5 worm cellular contexts compared by ENCODE assay signal in genomic region chrII:13016381-13016780, ce11.
TF ChIP-seq lines count a peak whose summit lies in the region.
"Not testable (repeated sequence)": the region's sequence is repeated elsewhere in the genome, so short reads cannot be mapped to it uniquely, and the experiment has no call there.

No protein-coding gene starts in this region.

TF ChIP-seq in whole organism, L1 larva, 84 proteins besides CTCF, POLR2A, EP300 and RAD21 (continues in another document):
- TF ChIP-seq xbp-1 (tag; optimal IDR thresholded peaks at IDR 0.05; lab: Kevin White, UChicago) (peak; percentile 73), mab-9 (GFP tag; IDR thresholded peaks at IDR 0.05; lab: Robert Waterston, UW) (peak; percentile 90), grh-1 (GFP tag; IDR thresholded peaks at IDR 0.05; lab: Robert Waterston, UW) (peak; percentile 94), lin-39 (tag; optimal IDR thresholded peaks at IDR 0.05; lab: Kevin White, UChicago) (peak; percentile 10), nhr-90 (tag; optimal IDR thresholded peaks at IDR 0.05; lab: Kevin White, UChicago; ENCODE audit: poor library complexity) (peak; percentile 66), nhr-71 (tag; optimal IDR thresholded peaks at IDR 0.05; lab: Kevin White, UChicago) (peak; percentile 83), dpl-1 (GFP tag; optimal IDR thresholded peaks at IDR 0.05; lab: Kevin White, UChicago) (peak in 2 of 3 experiments; percentile 0 to 14), jun-1 (tag; optimal IDR thresholded peaks at IDR 0.05; lab: Kevin White, UChicago) (peak; percentile 19), ztf-11 (tag; optimal IDR thresholded peaks at IDR 0.05; lab: Kevin White, UChicago) (peak in 1 of 2 experiments; percentile 21), swsn-7 (tag; optimal IDR thresholded peaks at IDR 0.05; lab: Kevin White, UChicago) (peak; percentile 97), nhr-20 (tag; optimal IDR thresholded peaks at IDR 0.05; lab: Kevin White, UChicago) (peak; percentile 38), snu-23 (GFP tag; optimal IDR thresholded peaks at IDR 0.05; lab: Kevin White, UChicago) (peak; percentile 51), zip-4 (GFP tag; optimal IDR thresholded peaks at IDR 0.05; lab: Kevin White, UChicago) (peak; percentile 0), fkh-8 (tag; optimal IDR thresholded peaks at IDR 0.05; lab: Kevin White, UChicago) (peak; percentile 59), lsy-2 (tag; optimal IDR thresholded peaks at IDR 0.05; lab: Kevin White, UChicago) (peak; percentile 40 to 49), unc-98 (GFP tag; IDR thresholded peaks at IDR 0.05; lab: Robert Waterston, UW) (peak; percentile 61)

TF ChIP-seq in whole organism, L3 larva, 47 proteins besides CTCF, POLR2A, EP300 and RAD21:
- peak; percentile 30 for TF ChIP-seq tbx-2 (tag; optimal IDR thresholded peaks at IDR 0.05; lab: Kevin White, UChicago)
- peak; percentile 61 for TF ChIP-seq ceh-82 (tag; optimal IDR thresholded peaks at IDR 0.05; lab: Kevin White, UChicago)
- TF ChIP-seq lsy-12 (tag; optimal IDR thresholded peaks at IDR 0.05; lab: Kevin White, UChicago): peak; percentile 50
- TF ChIP-seq nhr-23 (tag; optimal IDR thresholded peaks at IDR 0.05; lab: Kevin White, UChicago): peak; percentile 44
- TF ChIP-seq jun-1 (tag; optimal IDR thresholded peaks at IDR 0.05; lab: Kevin White, UChicago): peak; percentile 3
- TF ChIP-seq R02D3.7 (tag; optimal IDR thresholded peaks at IDR 0.05; lab: Kevin White, UChicago): peak; percentile 3
- TF ChIP-seq lin-15B (tag; optimal IDR thresholded peaks at IDR 0.05; lab: Kevin White, UChicago): peak; percentile 15
- TF ChIP-seq pha-4 (tag; optimal IDR thresholded peaks at IDR 0.05; lab: Kevin White, UChicago): peak; percentile 11
- TF ChIP-seq nhr-25 (tag; optimal IDR thresholded peaks at IDR 0.05; lab: Kevin White, UChicago): peak; percentile 56
- peak; percentile 63 for TF ChIP-seq elt-2 (tag; optimal IDR thresholded peaks at IDR 0.05; lab: Kevin White, UChicago)
- peak; percentile 46 for TF ChIP-seq nfya-1 (tag; optimal IDR thresholded peaks at IDR 0.05; lab: Kevin White, UChicago; ENCODE audit: insufficient read depth)

TF ChIP-seq in whole organism, early embryonic, 17 proteins besides CTCF, POLR2A, EP300 and RAD21:
- TF ChIP-seq scrt-1 (GFP tag; IDR thresholded peaks at IDR 0.05; lab: Robert Waterston, UW) (0 out of 2 replicates have a peak, but pooled peaks have one; percentile 39), flt-1 (GFP tag; IDR thresholded peaks at IDR 0.05; lab: Robert Waterston, UW) (peak; percentile 81), pes-1 (GFP tag; IDR thresholded peaks at IDR 0.05; lab: Robert Waterston, UW) (peak; percentile 71), tbx-11 (GFP tag; IDR thresholded peaks at IDR 0.05; lab: Robert Waterston, UW) (0 out of 2 replicates have a peak, but pooled peaks have one; percentile 42), sea-1 (GFP tag; conservative IDR thresholded peaks at IDR 0.05; lab: Robert Waterston, UW) (peak; percentile 70; the same call in 1 of the 2 replicates), tbx-37 (GFP tag; conservative IDR thresholded peaks at IDR 0.05; lab: Robert Waterston, UW) (0 out of 2 replicates have a peak, but pooled peaks have one; percentile 11)
TF ChIP-seq in whole organism, early embryonic: peak in this region for 6; not testable (repeated sequence) for 11.

TF ChIP-seq in whole organism, midembryonic, 9 proteins besides CTCF, POLR2A, EP300 and RAD21:
- TF ChIP-seq klf-2 (GFP tag; conservative IDR thresholded peaks at IDR 0.05; lab: Robert Waterston, UW): peak; percentile 71; the same call in 1 of the 2 replicates
- TF ChIP-seq ztf-23 (GFP tag; IDR thresholded peaks at IDR 0.05; lab: Robert Waterston, UW): peak; percentile 69; the same call in 1 of the 2 replicates
- TF ChIP-seq tab-1 (GFP tag; IDR thresholded peaks at IDR 0.05; lab: Robert Waterston, UW): 0 out of 2 replicates have a peak, but pooled peaks have one; percentile 42
- peak; percentile 56; the same call in 1 of the 2 replicates for TF ChIP-seq ref-1 (GFP tag; conservative IDR thresholded peaks at IDR 0.05; lab: Robert Waterston, UW)
- peak; percentile 30; the same call in 1 of the 2 replicates for TF ChIP-seq T22C8.4 (GFP tag; IDR thresholded peaks at IDR 0.05; lab: Robert Waterston, UW)
- TF ChIP-seq flt-1 (GFP tag; IDR thresholded peaks at IDR 0.05; lab: Robert Waterston, UW): peak; percentile 90

TF ChIP-seq in whole organism, young adult, 124 proteins besides CTCF, POLR2A, EP300 and RAD21:
- peak; percentile 84 for TF ChIP-seq madf-3 (GFP tag; IDR thresholded peaks at IDR 0.05; lab: Robert Waterston, UW)
- TF ChIP-seq tbp1 (GFP tag; optimal IDR thresholded peaks at IDR 0.05; lab: Kevin White, UChicago): peak; percentile 64
- TF ChIP-seq dox-1 (GFP tag; IDR thresholded peaks at IDR 0.05; lab: Robert Waterston, UW): peak; percentile 77
- TF ChIP-seq lin-26 (GFP tag; IDR thresholded peaks at IDR 0.05; lab: Robert Waterston, UW): peak; percentile 66; the same call in 1 of the 2 replicates
- TF ChIP-seq let-526 (GFP tag; IDR thresholded peaks at IDR 0.05; lab: Robert Waterston, UW): peak; percentile 91
- TF ChIP-seq madf-6 (GFP tag; IDR thresholded peaks at IDR 0.05; lab: Robert Waterston, UW): peak; percentile 60
- TF ChIP-seq hmg-20 (GFP tag; IDR thresholded peaks at IDR 0.05; lab: Robert Waterston, UW): peak; percentile 81
- peak; percentile 92 for TF ChIP-seq C06A6.2 (GFP tag; conservative IDR thresholded peaks at IDR 0.05; lab: Robert Waterston, UW)
- peak; percentile 49 for TF ChIP-seq F33H1.4 (GFP tag; IDR thresholded peaks at IDR 0.05; lab: Robert Waterston, UW)
- TF ChIP-seq K11D2.4 (GFP tag; IDR thresholded peaks at IDR 0.05; lab: Robert Waterston, UW): peak; percentile 93
- not testable (repeated sequence) for TF ChIP-seq snpc-4 (GFP tag; optimal IDR thresholded peaks at IDR 0.05; lab: Kevin White, UChicago)
- peak in 2 of 4 experiments; percentile 42 to 58 for TF ChIP-seq snpc-4 (tag; optimal IDR thresholded peaks at IDR 0.05; lab: Kevin White, UChicago)
- TF ChIP-seq atf-7 (tag; optimal IDR thresholded peaks at IDR 0.05; lab: Kevin White, UChicago): peak; percentile 25
- TF ChIP-seq lin-40 (tag; optimal IDR thresholded peaks at IDR 0.05; lab: Kevin White, UChicago): peak; percentile 86
- peak; percentile 41; the same call in 1 of the 2 replicates for TF ChIP-seq egl-18 (GFP tag; IDR thresholded peaks at IDR 0.05; lab: Robert Waterston, UW)
- peak; percentile 44; the same call in 1 of the 2 replicates for TF ChIP-seq aptf-2 (GFP tag; conservative IDR thresholded peaks at IDR 0.05; lab: Robert Waterston, UW)
- peak; percentile 91 for TF ChIP-seq rcor-1 (GFP tag; IDR thresholded peaks at IDR 0.05; lab: Robert Waterston, UW)
- TF ChIP-seq lag-1 (GFP tag; IDR thresholded peaks at IDR 0.05; lab: Robert Waterston, UW): peak; percentile 65; the same call in 1 of the 2 replicates
- TF ChIP-seq hmg-1.2 (GFP tag; IDR thresholded peaks at IDR 0.05; lab: Robert Waterston, UW): peak; percentile 81
- TF ChIP-seq F39B2.1 (GFP tag; IDR thresholded peaks at IDR 0.05; lab: Robert Waterston, UW): peak; percentile 100
- TF ChIP-seq ekl-4 (GFP tag; IDR thresholded peaks at IDR 0.05; lab: Robert Waterston, UW): peak; percentile 86
- TF ChIP-seq mcd-1 (GFP tag; IDR thresholded peaks at IDR 0.05; lab: Robert Waterston, UW): peak; percentile 89
- TF ChIP-seq Y53G8AR.9 (GFP tag; conservative IDR thresholded peaks at IDR 0.05; lab: Robert Waterston, UW): peak; percentile 97
- peak; percentile 65 for TF ChIP-seq cebp-1 (GFP tag; IDR thresholded peaks at IDR 0.05; lab: Robert Waterston, UW)
- peak; percentile 76 for TF ChIP-seq cebp-1 (tag; optimal IDR thresholded peaks at IDR 0.05; lab: Kevin White, UChicago)
- TF ChIP-seq lin-54 (GFP tag; optimal IDR thresholded peaks at IDR 0.05; lab: Kevin White, UChicago): peak; percentile 41
- TF ChIP-seq ceh-100 (GFP tag; IDR thresholded peaks at IDR 0.05; lab: Robert Waterston, UW): peak; percentile 76
- TF ChIP-seq hsf-1 (GFP tag; IDR thresholded peaks at IDR 0.05; lab: Robert Waterston, UW): 0 out of 2 replicates have a peak, but pooled peaks have one; percentile 59
- TF ChIP-seq Y56A3A.18 (GFP tag; IDR thresholded peaks at IDR 0.05; lab: Robert Waterston, UW): peak; percentile 96
- 0 out of 2 replicates have a peak, but pooled peaks have one; percentile 39 for TF ChIP-seq C17E4.6 (GFP tag; IDR thresholded peaks at IDR 0.05; lab: Robert Waterston, UW)
- 0 out of 2 replicates have a peak, but pooled peaks have one; percentile 55 for TF ChIP-seq Y95B8A.8 (GFP tag; IDR thresholded peaks at IDR 0.05; lab: Robert Waterston, UW)
- TF ChIP-seq pbrm-1 (GFP tag; IDR thresholded peaks at IDR 0.05; lab: Robert Waterston, UW): peak; percentile 100
- peak; percentile 63; the same call in 1 of the 2 replicates for TF ChIP-seq ztf-6 (GFP tag; IDR thresholded peaks at IDR 0.05; lab: Robert Waterston, UW)
- TF ChIP-seq nhr-80 (tag; optimal IDR thresholded peaks at IDR 0.05; lab: Kevin White, UChicago): peak; percentile 39
- TF ChIP-seq nfyb-1 (GFP tag; IDR thresholded peaks at IDR 0.05; lab: Robert Waterston, UW): peak; percentile 94
- TF ChIP-seq gei-17 (GFP tag; optimal IDR thresholded peaks at IDR 0.05; lab: Kevin White, UChicago): peak; percentile 11
- TF ChIP-seq egl-44 (GFP tag; IDR thresholded peaks at IDR 0.05; lab: Robert Waterston, UW): 0 out of 2 replicates have a peak, but pooled peaks have one; percentile 47
